Worm (Caenorhabditis elegans) whole organism, L1 larva: ENCODE data around the gene dgn-2.

Experiments used
- C04F5.9 ChIP-seq: sonication (generic microtip); optimal IDR thresholded peaks from 2 replicates; lab custom pipeline; 2016; ENCODE audit warnings: missing genetic modification characterization, missing compliant biosample characterization
- C16A3.4 ChIP-seq: fragments of 150-350 bp; optimal IDR thresholded peaks from 2 replicates; lab custom pipeline; 2014; ENCODE audit warnings: missing biosample characterization, missing genetic modification characterization
- C34B4.2 ChIP-seq: sonication (generic microtip); optimal IDR thresholded peaks from 2 replicates; lab custom pipeline; 2017; ENCODE audit warnings: mild to moderate bottlenecking, missing genetic modification characterization, missing compliant biosample characterization
- F16B12.6 ChIP-seq: fragments of 150-350 bp; optimal IDR thresholded peaks from 2 replicates; lab custom pipeline; 2014; ENCODE audit warnings: missing biosample characterization, missing genetic modification characterization
- alr-1 ChIP-seq: fragments of 200-800 bp; sonication (Bioruptor generic); optimal IDR thresholded peaks from 2 replicates; lab custom pipeline; 2018; ENCODE audit warnings: borderline replicate concordance, mild to moderate bottlenecking, missing genetic modification characterization, missing compliant biosample characterization
- ama-1 ChIP-seq: fragments of 150-350 bp; optimal IDR thresholded peaks from 2 replicates; lab custom pipeline; 2014
- blmp-1 ChIP-seq: fragments of 150-350 bp; optimal IDR thresholded peaks from 2 replicates; lab custom pipeline; 2014; ENCODE audit warnings: missing biosample characterization, missing genetic modification characterization
- ceh-82 ChIP-seq, 3 experiments: fragments of 150-350 bp in 1 of 3; sonication (generic microtip) in 2 of 3; optimal IDR thresholded peaks; 2 replicates each; lab custom pipeline; 2014 to 2017; ENCODE audit warnings: missing biosample characterization in 3 of 3, missing genetic modification characterization in 3 of 3
- ces-1 ChIP-seq: fragments of 150-350 bp; optimal IDR thresholded peaks from 2 replicates; lab custom pipeline; 2014; ENCODE audit warnings: missing biosample characterization, missing genetic modification reagents, missing genetic modification characterization
- dpl-1 ChIP-seq, 3 experiments: fragments of 150-350 bp in 2 of 3; sonication (generic microtip) in 1 of 3; optimal IDR thresholded peaks; 2 replicates each; lab custom pipeline; 2014 to 2017; ENCODE audit warnings: missing biosample characterization in 3 of 3, missing genetic modification characterization in 3 of 3, missing genetic modification reagents in 3 of 3
- dsc-1 ChIP-seq: sonication (generic microtip); optimal IDR thresholded peaks from 2 replicates; lab custom pipeline; 2016; ENCODE audit warnings: mild to moderate bottlenecking, missing genetic modification characterization, missing compliant biosample characterization
- efl-1 ChIP-seq, 4 experiments: fragments of 150-350 bp; optimal IDR thresholded peaks in 3 of 4; peaks in 1 of 4; 1 replicate in 1 of 4; 2 replicates in 3 of 4; lab custom pipeline; 2014; ENCODE audit warnings: missing biosample characterization in 2 of 4, missing genetic modification characterization in 2 of 4, missing genetic modification reagents in 2 of 4
- efl-3 ChIP-seq: fragments of 200-800 bp; sonication (Bioruptor generic); optimal IDR thresholded peaks from 2 replicates; lab custom pipeline; 2018; ENCODE audit warnings: mild to moderate bottlenecking, missing genetic modification characterization, missing compliant biosample characterization
- egl-27 ChIP-seq, 2 experiments: fragments of 150-350 bp in 1 of 2; sonication (generic microtip); optimal IDR thresholded peaks; 3 replicates each; lab custom pipeline; 2017 to 2018; ENCODE audit warnings: missing biosample characterization in 2 of 2, missing genetic modification characterization in 2 of 2, missing genetic modification reagents in 2 of 2
- ets-5 ChIP-seq: fragments of 200-800 bp; sonication (Bioruptor generic); IDR thresholded peaks from 2 replicates; pipeline ENCODE4 v1.3.6; 2022; ENCODE audit warnings: missing genetic modification characterization, missing compliant biosample characterization
- fkh-10 ChIP-seq: sonication (generic microtip); optimal IDR thresholded peaks from 2 replicates; lab custom pipeline; 2017; ENCODE audit warnings: missing biosample characterization, missing genetic modification reagents, missing genetic modification characterization
- fkh-4 ChIP-seq: sonication (generic microtip); optimal IDR thresholded peaks from 2 replicates; lab custom pipeline; 2016; ENCODE audit warnings: missing compliant biosample characterization, missing genetic modification characterization, borderline replicate concordance
- fkh-8 ChIP-seq: sonication (generic microtip); optimal IDR thresholded peaks from 2 replicates; lab custom pipeline; 2016; ENCODE audit warnings: mild to moderate bottlenecking, missing genetic modification characterization, missing compliant biosample characterization
- fos-1 ChIP-seq: fragments of 150-350 bp; optimal IDR thresholded peaks from 2 replicates; lab custom pipeline; 2014; ENCODE audit warnings: missing biosample characterization, missing genetic modification characterization
- hlh-17 ChIP-seq: fragments of 200-800 bp; sonication (Bioruptor generic); optimal IDR thresholded peaks from 2 replicates; lab custom pipeline; 2018; ENCODE audit warnings: missing genetic modification characterization, mild to moderate bottlenecking, missing compliant biosample characterization, moderate library complexity, borderline replicate concordance
- hpl-2 ChIP-seq: fragments of 150-350 bp; optimal IDR thresholded peaks from 2 replicates; lab custom pipeline; 2014; ENCODE audit warnings: missing biosample characterization, missing genetic modification reagents, missing genetic modification characterization
- irx-1 ChIP-seq: sonication (generic microtip); optimal IDR thresholded peaks from 2 replicates; lab custom pipeline; 2016; ENCODE audit warnings: missing genetic modification characterization, missing compliant biosample characterization
- isw-1 ChIP-seq: fragments of 200-800 bp; sonication (Bioruptor generic); IDR thresholded peaks from 2 replicates; pipeline ENCODE4 v1.3.6; 2022; ENCODE audit warnings: missing genetic modification characterization, missing compliant biosample characterization
- jun-1 ChIP-seq: fragments of 150-350 bp; optimal IDR thresholded peaks from 2 replicates; lab custom pipeline; 2014; ENCODE audit warnings: missing biosample characterization, missing genetic modification reagents, missing genetic modification characterization
- lin-13 ChIP-seq: fragments of 150-350 bp; optimal IDR thresholded peaks from 2 replicates; lab custom pipeline; 2014; ENCODE audit warnings: missing biosample characterization, missing genetic modification reagents, missing genetic modification characterization
- lin-14 ChIP-seq: fragments of 200-800 bp; sonication (Bioruptor generic); optimal IDR thresholded peaks from 2 replicates; lab custom pipeline; 2018; ENCODE audit warnings: mild to moderate bottlenecking, missing genetic modification characterization, moderate library complexity, missing compliant biosample characterization
- lin-15B ChIP-seq: fragments of 150-350 bp; sonication (generic microtip); optimal IDR thresholded peaks from 3 replicates; lab custom pipeline; 2014; ENCODE audit warnings: missing biosample characterization, missing genetic modification characterization
- lin-39 ChIP-seq: fragments of 150-350 bp; optimal IDR thresholded peaks from 2 replicates; lab custom pipeline; 2014; ENCODE audit warnings: missing biosample characterization, missing genetic modification reagents, missing genetic modification characterization
- lsy-2 ChIP-seq, 2 experiments: fragments of 150-350 bp; optimal IDR thresholded peaks; 2 replicates each; lab custom pipeline; 2014; ENCODE audit warnings: missing biosample characterization in 2 of 2, missing genetic modification characterization in 2 of 2
- mdl-1 ChIP-seq, 2 experiments: fragments of 150-350 bp; optimal IDR thresholded peaks; 2 replicates each; lab custom pipeline; 2014 to 2017; ENCODE audit warnings: missing biosample characterization in 2 of 2, missing genetic modification characterization in 2 of 2, inconsistent platforms in 1 of 2
- mef-2 ChIP-seq: fragments of 150-350 bp; optimal IDR thresholded peaks from 2 replicates; lab custom pipeline; 2014; ENCODE audit warnings: missing biosample characterization, missing genetic modification characterization
- mep-1 ChIP-seq: fragments of 150-350 bp; optimal IDR thresholded peaks from 2 replicates; lab custom pipeline; 2014; ENCODE audit warnings: missing biosample characterization, missing genetic modification characterization
- nhr-19 ChIP-seq: fragments of 200-800 bp; sonication (Bioruptor generic); conservative IDR thresholded peaks from 2 replicates; pipeline ENCODE4 v1.3.6; 2022; ENCODE audit warnings: missing genetic modification characterization, missing compliant biosample characterization
- nhr-47 ChIP-seq: sonication (generic microtip); optimal IDR thresholded peaks from 2 replicates; lab custom pipeline; 2016; ENCODE audit warnings: mild to moderate bottlenecking, missing genetic modification characterization, moderate library complexity, missing compliant biosample characterization
- nhr-76 ChIP-seq: sonication (generic microtip); optimal IDR thresholded peaks from 2 replicates; lab custom pipeline; 2017; ENCODE audit warnings: missing biosample characterization, missing genetic modification characterization
- nhr-85 ChIP-seq: sonication (generic microtip); peaks from one replicate; lab custom pipeline; 2016; ENCODE audit warnings: missing genetic modification characterization, inconsistent platforms, missing compliant biosample characterization
- nhr-90 ChIP-seq: sonication (generic microtip); optimal IDR thresholded peaks from 2 replicates; lab custom pipeline; 2016; ENCODE audit warnings: mild to moderate bottlenecking, missing genetic modification characterization, missing compliant biosample characterization; ENCODE audit not compliant: poor library complexity
- pqm-1 ChIP-seq: sonication (generic microtip); optimal IDR thresholded peaks from 3 replicates; lab custom pipeline; 2017; ENCODE audit warnings: missing biosample characterization, missing genetic modification characterization
- rnt-1 ChIP-seq: sonication (generic microtip); optimal IDR thresholded peaks from 2 replicates; lab custom pipeline; 2016; ENCODE audit warnings: mild to moderate bottlenecking, missing genetic modification characterization, moderate library complexity, missing compliant biosample characterization
- skn-1 ChIP-seq: fragments of 150-350 bp; optimal IDR thresholded peaks from 2 replicates; lab custom pipeline; 2014; ENCODE audit warnings: missing biosample characterization, missing genetic modification characterization
- snpc-4 ChIP-seq: fragments of 150-350 bp; optimal IDR thresholded peaks from 2 replicates; lab custom pipeline; 2014; ENCODE audit warnings: missing biosample characterization, missing genetic modification characterization
- sox-4 ChIP-seq: sonication (generic microtip); optimal IDR thresholded peaks from 2 replicates; lab custom pipeline; 2016; ENCODE audit warnings: missing genetic modification characterization, missing compliant biosample characterization
- sptf-1 ChIP-seq: fragments of 150-350 bp; optimal IDR thresholded peaks from 2 replicates; lab custom pipeline; 2014; ENCODE audit warnings: missing biosample characterization, missing genetic modification characterization
- swsn-7 ChIP-seq: sonication (generic microtip); optimal IDR thresholded peaks from 2 replicates; lab custom pipeline; 2016; ENCODE audit warnings: missing genetic modification characterization, missing compliant biosample characterization
- tlp-1 ChIP-seq: fragments of 150-350 bp; optimal IDR thresholded peaks from 2 replicates; lab custom pipeline; 2014; ENCODE audit warnings: missing biosample characterization, missing genetic modification characterization
- unc-86 ChIP-seq: sonication (generic microtip); optimal IDR thresholded peaks from 2 replicates; lab custom pipeline; 2016; ENCODE audit warnings: missing genetic modification characterization, missing compliant biosample characterization
- vab-15 ChIP-seq: sonication (generic microtip); optimal IDR thresholded peaks from 2 replicates; lab custom pipeline; 2017; ENCODE audit warnings: missing genotype, mild to moderate bottlenecking, missing genetic modification characterization, missing compliant biosample characterization
- xbp-1 ChIP-seq: sonication (generic microtip); optimal IDR thresholded peaks from 2 replicates; lab custom pipeline; 2016; ENCODE audit warnings: missing genetic modification characterization, missing compliant biosample characterization
- zip-4 ChIP-seq: fragments of 200-800 bp; sonication (Bioruptor generic); optimal IDR thresholded peaks from 2 replicates; lab custom pipeline; 2018; ENCODE audit warnings: mild to moderate bottlenecking, missing genetic modification characterization, moderate library complexity, missing compliant biosample characterization
- ztf-11 ChIP-seq, 2 experiments: sonication (generic microtip); optimal IDR thresholded peaks; 2 replicates each; lab custom pipeline; 2016 to 2017; ENCODE audit warnings: missing genetic modification characterization in 2 of 2, missing biosample characterization in 1 of 2, missing compliant biosample characterization in 1 of 2
- ztf-4 ChIP-seq: fragments of 150-350 bp; optimal IDR thresholded peaks from 2 replicates; lab custom pipeline; 2014; ENCODE audit warnings: missing biosample characterization, missing genetic modification characterization

dgn-2 gene

DNA sequence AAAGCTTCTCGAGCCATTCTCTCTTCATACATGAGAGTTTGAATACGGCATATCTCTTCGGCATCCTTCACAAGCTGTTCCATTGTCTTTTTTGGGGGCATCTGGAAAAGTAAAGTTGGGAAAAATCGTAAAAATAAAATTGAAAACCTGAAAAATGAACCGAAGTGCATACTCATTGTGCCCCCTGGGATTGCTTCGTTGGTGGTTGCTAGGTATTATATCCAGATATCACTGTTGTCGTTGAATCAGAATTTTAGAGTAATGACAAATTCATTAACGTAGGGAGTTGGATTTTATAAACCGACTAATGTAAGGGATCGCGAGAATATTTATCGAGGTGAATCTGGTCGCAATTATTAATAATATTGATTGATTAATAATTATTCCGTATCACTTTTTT is 14.2 kb upstream of the dgn-2 start, which contains the start of gene F56C3.10:
TSS of gene F56C3.10 (minus strand) at position 101 of the 400 bp plus-strand sequence.
- TF ChIP-seq hpl-2 (GFP tag; lab: Kevin White, UChicago) (no peak), nhr-90 (no peak), ztf-11 (tag; optimal IDR thresholded peaks at IDR 0.05; lab: Kevin White, UChicago) (no peak), F16B12.6 (tag; lab: Kevin White, UChicago) (no peak)

DNA sequence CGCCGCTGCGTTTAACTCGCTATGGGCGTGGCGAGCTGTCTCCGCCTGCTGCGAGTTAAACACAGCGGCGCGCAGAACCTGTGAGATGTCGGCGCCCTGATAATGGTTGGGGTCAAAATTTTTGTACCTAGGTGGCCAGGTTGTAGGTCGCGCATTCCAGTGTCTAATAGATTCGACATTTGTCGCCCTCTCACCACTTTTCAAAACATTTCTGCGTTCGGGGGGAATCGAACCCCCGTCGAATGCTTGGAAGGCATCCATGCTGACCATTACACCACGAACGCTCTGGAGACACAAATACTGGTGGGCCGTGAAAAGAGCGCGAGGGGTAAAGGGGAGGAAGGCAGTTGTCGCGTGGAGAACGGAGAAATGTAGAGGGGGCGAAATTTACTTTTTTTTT is 12.1 kb upstream of the dgn-2 start:
- TF ChIP-seq C34B4.2 (tag; lab: Kevin White, UChicago) (no peak), nhr-85 (tag; lab: Kevin White, UChicago) (no peak), nhr-19 (GFP tag; lab: Robert Waterston, UW) (peak; percentile 64), vab-15 (tag; lab: Kevin White, UChicago) (no peak), dsc-1 (peak; percentile 67), alr-1 (tag; lab: Kevin White, UChicago) (no peak), hpl-2 (GFP tag; lab: Kevin White, UChicago) (no peak), nhr-76 (no peak), dpl-1 (GFP tag; optimal IDR thresholded peaks at IDR 0.05; lab: Kevin White, UChicago) (peak in 1 of 3 experiments; percentile 19), xbp-1 (peak; percentile 25), mef-2 (tag; lab: Kevin White, UChicago) (no peak), skn-1 (peak; percentile 81), fkh-8 (tag; lab: Kevin White, UChicago) (peak; percentile 60), ces-1 (no peak), tlp-1 (tag; lab: Kevin White, UChicago) (no peak), lsy-2 (tag; optimal IDR thresholded peaks at IDR 0.05; lab: Kevin White, UChicago) (peak; percentile 32 to 39), efl-3 (no peak), pqm-1 (no peak), sptf-1 (no peak), C16A3.4 (tag; lab: Kevin White, UChicago) (peak; percentile 9), lin-15B (tag; lab: Kevin White, UChicago) (no peak), rnt-1 (peak; percentile 76), unc-86 (tag; lab: Kevin White, UChicago) (peak; percentile 17), C04F5.9 (tag; lab: Kevin White, UChicago) (no peak), fkh-4 (no peak), mdl-1 (tag; optimal IDR thresholded peaks at IDR 0.05; lab: Kevin White, UChicago) (peak in 1 of 2 experiments; percentile 71), sox-4 (tag; lab: Kevin White, UChicago) (no peak), lin-13 (GFP tag; lab: Kevin White, UChicago) (no peak), efl-1 (optimal IDR thresholded peaks at IDR 0.05; lab: Kevin White, UChicago) (peak; percentile 9 to 24), efl-1 (GFP tag; optimal IDR thresholded peaks at IDR 0.05 in 1 of 2; lab: Kevin White, UChicago) (peak in 1 of 2 experiments; percentile 63), irx-1 (tag; lab: Kevin White, UChicago) (peak; percentile 44), fkh-10 (GFP tag; lab: Kevin White, UChicago) (peak; percentile 72), jun-1 (tag; lab: Kevin White, UChicago) (peak; percentile 68), ceh-82 (tag; optimal IDR thresholded peaks at IDR 0.05; lab: Kevin White, UChicago) (peak; percentile 33 to 65 (median 58)), F16B12.6 (tag; lab: Kevin White, UChicago) (no peak), egl-27 (tag; optimal IDR thresholded peaks at IDR 0.05; lab: Kevin White, UChicago) (no peak), swsn-7 (tag; lab: Kevin White, UChicago) (peak; percentile 33), fos-1 (tag; lab: Kevin White, UChicago) (peak; percentile 36), lin-14 (GFP tag; lab: Kevin White, UChicago) (peak; percentile 49), ztf-11 (tag; optimal IDR thresholded peaks at IDR 0.05; lab: Kevin White, UChicago) (no peak), blmp-1 (no peak), snpc-4 (tag; lab: Kevin White, UChicago) (peak; percentile 69), hlh-17 (no peak), ets-5 (GFP tag; lab: Robert Waterston, UW) (no peak), ama-1 (lab: Kevin White, UChicago) (no peak), zip-4 (no peak), isw-1 (GFP tag; lab: Robert Waterston, UW) (no peak), ztf-4 (tag; lab: Kevin White, UChicago) (no peak), nhr-47 (tag; lab: Kevin White, UChicago) (peak; percentile 76), lin-39 (tag; lab: Kevin White, UChicago) (no peak), mep-1 (tag; lab: Kevin White, UChicago) (peak; percentile 42)
